Worm (Caenorhabditis elegans) whole organism, young adult: ENCODE data around the gene T24C4.10.

ENCODE experiments used
- F52B5.7 ChIP-seq: sonication (generic microtip); optimal IDR thresholded peaks from 2 replicates; lab custom pipeline; 2016; ENCODE audit warnings: mild to moderate bottlenecking, missing genetic modification characterization, missing compliant biosample characterization
- F55B11.4 ChIP-seq: sonication (generic microtip); optimal IDR thresholded peaks from 2 replicates; lab custom pipeline; 2016; ENCODE audit warnings: missing compliant biosample characterization, missing genetic modification characterization, borderline replicate concordance; ENCODE audit not compliant: insufficient read depth
- athp-1 ChIP-seq: sonication (generic microtip); optimal IDR thresholded peaks from 2 replicates; lab custom pipeline; 2017; ENCODE audit warnings: mild to moderate bottlenecking, missing genetic modification characterization, missing compliant biosample characterization
- attf-3 ChIP-seq: fragments of 200-800 bp; sonication (Bioruptor generic); conservative IDR thresholded peaks from 2 replicates; pipeline ENCODE4 v1.3.6; 2022; ENCODE audit warnings: missing genetic modification reagents, missing genetic modification characterization, missing compliant biosample characterization
- attf-6 ChIP-seq: fragments of 200-800 bp; sonication (Bioruptor generic); IDR thresholded peaks from 2 replicates; pipeline ENCODE4 v1.3.6; 2022; ENCODE audit warnings: missing genetic modification reagents, missing genetic modification characterization, missing compliant biosample characterization
- bed-2 ChIP-seq: fragments of 200-800 bp; sonication (Bioruptor generic); IDR thresholded peaks from 2 replicates; pipeline ENCODE4 v1.3.6; 2022; ENCODE audit warnings: missing genetic modification reagents, missing genetic modification characterization, missing compliant biosample characterization
- ccch-3 ChIP-seq: fragments of 200-800 bp; sonication (Bioruptor generic); optimal IDR thresholded peaks from 2 replicates; lab custom pipeline; 2018; ENCODE audit warnings: mild to moderate bottlenecking, missing genetic modification characterization, missing compliant biosample characterization
- cebp-1 ChIP-seq, 2 experiments: fragments of 200-800 bp in 1 of 2; sonication (Bioruptor generic) in 1 of 2; sonication (generic microtip) in 1 of 2; IDR thresholded peaks in 1 of 2; optimal IDR thresholded peaks in 1 of 2; 2 replicates each; pipeline versions ENCODE4 v1.3.6 to Lab custom; 2017 to 2022; ENCODE audit warnings: missing compliant biosample characterization in 2 of 2, missing genetic modification characterization in 2 of 2, mild to moderate bottlenecking in 1 of 2, missing genetic modification reagents in 1 of 2, moderate library complexity in 1 of 2
- ceh-79 ChIP-seq: sonication (generic microtip); optimal IDR thresholded peaks from 2 replicates; lab custom pipeline; 2017; ENCODE audit warnings: mild to moderate bottlenecking, missing genetic modification characterization, missing compliant biosample characterization
- ceh-91 ChIP-seq: fragments of 200-800 bp; sonication (Bioruptor generic); IDR thresholded peaks from 2 replicates; pipeline ENCODE4 v1.3.6; 2022; ENCODE audit warnings: missing genetic modification reagents, missing genetic modification characterization, missing compliant biosample characterization
- die-1 ChIP-seq: sonication (generic microtip); optimal IDR thresholded peaks from 2 replicates; lab custom pipeline; 2016; ENCODE audit warnings: missing genotype, mild to moderate bottlenecking, missing genetic modification characterization, missing compliant biosample characterization
- egl-18 ChIP-seq: fragments of 200-800 bp; sonication (Bioruptor generic); IDR thresholded peaks from 2 replicates; pipeline ENCODE4 v1.3.6; 2022; ENCODE audit warnings: missing genetic modification reagents, missing genetic modification characterization, missing compliant biosample characterization
- egrh-3 ChIP-seq: fragments of 200-800 bp; sonication (Bioruptor generic); IDR thresholded peaks from 2 replicates; pipeline ENCODE4 v1.3.6; 2022; ENCODE audit warnings: missing genetic modification reagents, missing genetic modification characterization, missing compliant biosample characterization
- ets-4 ChIP-seq: fragments of 200-800 bp; sonication (Bioruptor generic); optimal IDR thresholded peaks from 2 replicates; lab custom pipeline; 2018; ENCODE audit warnings: mild to moderate bottlenecking, missing genetic modification characterization, missing compliant biosample characterization
- hlh-12 ChIP-seq: sonication (generic microtip); optimal IDR thresholded peaks from 2 replicates; lab custom pipeline; 2016; ENCODE audit warnings: missing genetic modification characterization, missing compliant biosample characterization
- hrde-1 ChIP-seq: sonication (generic microtip); optimal IDR thresholded peaks from 2 replicates; lab custom pipeline; 2016; ENCODE audit warnings: missing genetic modification characterization, mild to moderate bottlenecking, missing compliant biosample characterization, moderate library complexity, missing genotype, missing genetic modification reagents, borderline replicate concordance
- let-607 ChIP-seq, 2 experiments: fragments of 200-800 bp in 1 of 2; sonication (Bioruptor generic) in 1 of 2; sonication (generic microtip) in 1 of 2; optimal IDR thresholded peaks; 2 replicates each; lab custom pipeline; 2016 to 2018; ENCODE audit warnings: mild to moderate bottlenecking in 2 of 2, missing compliant biosample characterization in 2 of 2, missing genetic modification characterization in 2 of 2, moderate library complexity in 2 of 2, missing genotype in 1 of 2
- lin-26 ChIP-seq: fragments of 200-800 bp; sonication (Bioruptor generic); IDR thresholded peaks from 2 replicates; pipeline ENCODE4 v1.3.6; 2022; ENCODE audit warnings: missing genetic modification reagents, missing genetic modification characterization, missing compliant biosample characterization
- mes-4 ChIP-seq: sonication (generic microtip); optimal IDR thresholded peaks from 2 replicates; lab custom pipeline; 2016; ENCODE audit warnings: missing genotype, missing genetic modification characterization, missing compliant biosample characterization
- mxl-1 ChIP-seq: sonication (generic microtip); optimal IDR thresholded peaks from 2 replicates; lab custom pipeline; 2016; ENCODE audit warnings: missing genetic modification characterization, missing compliant biosample characterization
- nhr-179 ChIP-seq: sonication (generic microtip); optimal IDR thresholded peaks from 2 replicates; lab custom pipeline; 2016; ENCODE audit warnings: mild to moderate bottlenecking, missing genetic modification characterization, missing compliant biosample characterization
- nhr-80 ChIP-seq: sonication (generic microtip); optimal IDR thresholded peaks from 2 replicates; lab custom pipeline; 2016; ENCODE audit warnings: missing genetic modification characterization, missing compliant biosample characterization
- rec-8 ChIP-seq, 2 experiments: sonication (generic microtip); optimal IDR thresholded peaks; 2 replicates each; lab custom pipeline; 2016; ENCODE audit warnings: mild to moderate bottlenecking in 2 of 2, missing genetic modification characterization in 2 of 2, missing genetic modification reagents in 2 of 2, missing genotype in 2 of 2, missing biosample characterization in 1 of 2, missing compliant biosample characterization in 1 of 2, moderate library complexity in 1 of 2
- snpc-1.3 ChIP-seq: sonication (generic microtip); optimal IDR thresholded peaks from 2 replicates; lab custom pipeline; 2017; ENCODE audit warnings: missing genetic modification characterization, mild to moderate bottlenecking, missing compliant biosample characterization, antibody characterized with exemption, moderate library complexity, missing genotype, missing genetic modification reagents; ENCODE audit not compliant: insufficient read depth
- snpc-3.4 ChIP-seq: sonication (generic microtip); optimal IDR thresholded peaks from 2 replicates; lab custom pipeline; 2017; ENCODE audit warnings: missing genetic modification characterization, mild to moderate bottlenecking, missing compliant biosample characterization, antibody characterized with exemption, moderate library complexity, missing genotype, missing genetic modification reagents
- unc-62 ChIP-seq: fragments of 150-350 bp; optimal IDR thresholded peaks from 2 replicates; lab custom pipeline; 2014; ENCODE audit warnings: missing biosample characterization, missing genetic modification reagents, missing genetic modification characterization
- xnd-1 ChIP-seq: sonication (generic microtip); optimal IDR thresholded peaks from 2 replicates; lab custom pipeline; 2016; ENCODE audit warnings: missing genotype, missing genetic modification reagents, missing genetic modification characterization, missing compliant biosample characterization
- ztf-18 ChIP-seq: sonication (generic microtip); optimal IDR thresholded peaks from 2 replicates; lab custom pipeline; 2016; ENCODE audit warnings: missing genotype, mild to moderate bottlenecking, missing genetic modification characterization, missing compliant biosample characterization
- ztf-22 ChIP-seq: fragments of 200-800 bp; sonication (Bioruptor generic); optimal IDR thresholded peaks from 2 replicates; lab custom pipeline; 2018; ENCODE audit warnings: mild to moderate bottlenecking, missing genetic modification characterization, moderate library complexity, missing compliant biosample characterization
- ztf-6 ChIP-seq: fragments of 200-800 bp; sonication (Bioruptor generic); IDR thresholded peaks from 2 replicates; pipeline ENCODE4 v1.3.6; 2022; ENCODE audit warnings: missing genetic modification reagents, missing genetic modification characterization, missing compliant biosample characterization

The T24C4.10 gene

DNA sequence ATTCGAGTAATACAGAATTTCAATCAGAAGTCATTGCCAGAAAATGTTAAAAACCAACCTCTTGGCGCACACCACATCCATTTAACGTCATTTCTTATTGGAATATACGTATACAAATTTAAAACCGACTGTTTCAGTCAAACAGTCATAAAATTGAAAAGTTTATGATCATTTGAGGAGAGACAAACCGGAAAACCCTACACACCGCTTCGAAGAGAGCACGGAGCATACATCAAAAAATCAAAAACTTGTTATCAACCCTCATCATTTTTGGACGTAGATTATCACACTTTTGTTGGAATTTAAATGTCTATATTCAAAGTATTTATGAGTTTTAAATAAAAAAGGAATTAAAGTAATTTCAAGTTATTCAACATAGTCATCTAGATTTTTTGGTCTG, at the start of gene T24C4.10:
TSS of gene T24C4.10 (minus strand) at position 230 of the 400 bp plus-strand sequence.
- no peak for TF ChIP-seq lin-26 (GFP tag; lab: Robert Waterston, UW)
- peak; percentile 76 for TF ChIP-seq nhr-80 (tag; lab: Kevin White, UChicago)
- no peak for TF ChIP-seq ztf-6 (GFP tag; lab: Robert Waterston, UW)
- peak; percentile 27 for TF ChIP-seq snpc-3.4 (tag; lab: Kevin White, UChicago)
- TF ChIP-seq ceh-91 (GFP tag; lab: Robert Waterston, UW): no peak
- TF ChIP-seq snpc-1.3 (tag; lab: Kevin White, UChicago): no peak
- no peak for TF ChIP-seq egrh-3

DNA sequence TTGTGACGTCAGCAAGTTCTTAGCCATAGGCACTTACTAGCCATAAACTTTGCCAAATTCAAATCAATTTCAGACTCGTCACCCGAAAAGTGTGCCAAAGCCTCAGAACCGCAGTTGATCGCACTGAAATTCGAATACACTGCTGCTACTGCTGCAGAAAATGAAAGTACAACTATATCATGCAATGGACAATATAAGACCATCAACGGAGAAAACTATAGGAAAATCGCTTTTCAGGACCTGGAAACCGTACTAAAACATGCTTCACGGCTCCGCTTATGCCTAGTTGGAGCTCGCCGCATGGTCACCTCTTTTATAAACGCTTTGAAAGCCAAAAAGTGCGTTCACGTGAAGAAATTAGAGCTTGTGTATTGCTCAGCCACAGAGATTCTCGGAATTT, 47.5 kb upstream of the T24C4.10 start, which contains the start of gene fbxa-22:
TSS of gene fbxa-22 (plus strand) at position 301 of the 400 bp plus-strand sequence.
- no peak for TF ChIP-seq mxl-1 (tag; lab: Kevin White, UChicago)
- no peak for TF ChIP-seq athp-1 (tag; lab: Kevin White, UChicago)
- no peak for TF ChIP-seq ets-4 (GFP tag; lab: Kevin White, UChicago)
- no peak for TF ChIP-seq ccch-3 (GFP tag; lab: Kevin White, UChicago)

DNA sequence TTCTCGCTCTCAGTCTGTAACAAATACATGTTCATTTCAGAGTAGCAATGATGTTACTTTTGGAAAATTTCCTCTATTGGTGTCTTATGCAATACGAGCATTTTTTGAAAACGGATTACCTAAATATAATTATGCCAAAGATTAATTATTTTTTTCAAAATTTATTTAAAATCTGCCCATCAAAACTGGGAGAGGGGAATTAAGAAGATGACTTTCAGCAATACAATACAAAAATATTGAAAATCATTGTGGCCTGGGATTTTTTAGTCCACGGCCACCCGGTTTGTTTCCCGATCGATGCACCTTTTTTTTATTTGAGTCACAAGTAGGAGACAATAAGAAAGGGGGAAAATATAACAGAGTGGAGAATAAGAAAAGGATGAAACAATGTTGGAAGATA, 46.9 kb upstream of the T24C4.10 start, which contains the start of gene fbxa-56:
TSS of gene fbxa-56 (minus strand) at position 101 of the 400 bp plus-strand sequence.
- no peak for TF ChIP-seq egl-18
- no peak for TF ChIP-seq attf-3

DNA sequence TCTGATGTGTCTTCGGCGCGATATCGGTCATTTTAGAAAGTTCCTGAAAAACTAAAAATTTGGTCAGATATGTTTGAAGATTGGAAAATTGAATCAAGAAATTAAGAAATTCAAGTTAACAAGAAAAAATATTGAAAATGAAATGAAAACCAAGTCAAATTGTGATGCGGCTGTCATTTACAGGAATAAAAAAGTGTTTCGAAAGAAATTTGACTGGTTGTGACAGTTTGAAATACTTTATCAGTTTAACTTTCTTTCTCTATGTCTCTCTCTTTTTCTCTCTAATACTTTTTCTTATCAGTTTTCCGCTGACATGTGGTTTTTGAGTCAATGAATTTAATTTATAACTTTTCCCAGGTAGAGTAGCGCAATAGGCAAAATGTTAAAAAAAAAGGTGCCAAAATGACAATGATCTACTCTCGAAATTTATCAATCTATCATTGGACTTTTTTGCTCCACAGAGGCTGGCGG, 45.0 kb upstream of the T24C4.10 start, which contains the start of gene fbxa-55:
TSS of gene fbxa-55 (minus strand) at position 51 of the 471 bp plus-strand sequence.
- TF ChIP-seq unc-62 (GFP tag; lab: Kevin White, UChicago) (peak; percentile 68), ztf-22 (GFP tag; lab: Kevin White, UChicago) (no peak), attf-6 (GFP tag; lab: Robert Waterston, UW) (no peak), let-607 (tag; optimal IDR thresholded peaks at IDR 0.05; lab: Kevin White, UChicago) (peak in 1 of 2 experiments; percentile 2), bed-2 (GFP tag; lab: Robert Waterston, UW) (no peak), cebp-1 (GFP tag; IDR thresholded peaks at IDR 0.05; lab: Robert Waterston, UW) (peak; percentile 69; the same call in 1 of the 2 replicates), cebp-1 (tag; optimal IDR thresholded peaks at IDR 0.05; lab: Kevin White, UChicago) (peak; percentile 60), ztf-18 (tag; lab: Kevin White, UChicago) (no peak), nhr-80 (tag; lab: Kevin White, UChicago) (peak; percentile 71)

DNA sequence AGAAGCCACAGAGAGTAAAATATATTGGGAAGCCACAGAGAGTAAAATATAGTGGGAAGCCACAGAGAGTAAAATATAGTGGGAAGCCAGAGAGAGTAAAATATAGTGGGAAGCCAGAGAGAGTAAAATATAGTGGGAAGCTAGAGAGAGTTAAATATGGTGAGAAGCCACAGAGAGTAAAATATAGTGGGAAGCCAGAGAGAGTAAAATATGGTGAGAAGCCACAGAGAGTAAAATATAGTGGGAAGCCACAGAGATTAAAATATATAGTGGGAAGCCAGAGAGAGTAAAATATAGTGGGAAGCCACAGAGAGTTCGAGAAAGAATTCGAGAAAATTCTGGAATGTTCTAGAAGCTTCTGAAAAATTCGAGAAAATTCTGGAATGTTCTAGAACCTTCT, 40.4 kb upstream of the T24C4.10 start:
- TF ChIP-seq F55B11.4 (tag; lab: Kevin White, UChicago) (peak; percentile 22), mes-4 (tag; lab: Kevin White, UChicago) (peak; percentile 46), rec-8 (tag; optimal IDR thresholded peaks at IDR 0.05; lab: Kevin White, UChicago) (peak in 1 of 2 experiments; percentile 62), ceh-79 (tag; lab: Kevin White, UChicago) (peak; percentile 73), nhr-179 (tag; lab: Kevin White, UChicago) (peak; percentile 89), xnd-1 (tag; lab: Kevin White, UChicago) (peak; percentile 18), hlh-12 (peak; percentile 75), F52B5.7 (tag; lab: Kevin White, UChicago) (peak; percentile 60), mxl-1 (tag; lab: Kevin White, UChicago) (peak; percentile 51), die-1 (tag; lab: Kevin White, UChicago) (peak; percentile 66), hrde-1 (tag; lab: Kevin White, UChicago) (peak; percentile 33)
